Worm (Caenorhabditis elegans): ENCODE results near the gene C52D10.3.

DNA sequence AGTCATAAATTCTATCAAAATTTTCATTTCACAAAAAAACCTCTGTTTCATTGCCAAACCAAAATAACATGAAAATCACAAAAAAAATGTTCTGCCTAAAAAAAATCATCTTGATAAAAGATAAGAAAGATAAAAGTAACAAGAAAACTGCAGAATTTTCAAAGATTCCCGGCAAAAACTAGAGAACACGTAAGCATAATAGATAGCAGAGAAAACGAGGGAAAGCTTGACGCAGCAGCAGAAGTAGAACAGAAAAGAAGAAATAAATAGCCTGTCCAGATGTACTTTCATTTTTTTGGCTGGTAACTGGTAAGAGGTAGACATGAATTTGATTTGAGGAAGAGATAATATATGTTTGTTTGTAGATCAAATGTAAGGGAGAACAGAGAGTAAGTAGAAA is 34.5 kb downstream of the C52D10.3 start:
- TF ChIP-seq unc-62 (GFP tag; optimal IDR thresholded peaks at IDR 0.05 in 1 of 2): no peak
- TF ChIP-seq unc-62 (tag; optimal IDR thresholded peaks at IDR 0.05): no peak
- TF ChIP-seq nhr-42 (GFP tag; IDR thresholded peaks at IDR 0.05): no peak
- TF ChIP-seq nhr-76 (tag; optimal IDR thresholded peaks at IDR 0.05): no peak
- no peak for TF ChIP-seq lin-39 (tag; optimal IDR thresholded peaks at IDR 0.05)

Data from whole organism, L4 larva.